Worm (Caenorhabditis elegans): ENCODE measurements around the gene C18A3.7.
A peak's percentile ranks its signal among the peaks of the same experiment; 100 is the strongest.

Gene C18A3.7

ce11 chrII:5747312-5747711 is 17.1 kb upstream of the C18A3.7 start:
- TF ChIP-seq unc-120 (tag; optimal IDR thresholded peaks at IDR 0.05; ENCODE audit: poor library complexity, severe bottlenecking) (no peak), lin-32 (GFP tag; optimal IDR thresholded peaks at IDR 0.05) (no peak), nhr-28 (tag; optimal IDR thresholded peaks at IDR 0.05) (no peak)

ce11 chrII:5745088-5745487 is 14.8 kb upstream of the C18A3.7 start, which contains the start of gene F10C1.9:
TSS of gene F10C1.9 (minus strand) at chrII:5745284.
- TF ChIP-seq elt-1 (tag; optimal IDR thresholded peaks at IDR 0.05; ENCODE audit: borderline replicate concordance, insufficient read depth): no peak
- no peak for TF ChIP-seq pha-4 (tag; optimal IDR thresholded peaks at IDR 0.05)
- TF ChIP-seq zip-8 (tag; optimal IDR thresholded peaks at IDR 0.05): peak; percentile 95
- peak; percentile 88 for TF ChIP-seq nhr-2 (tag; optimal IDR thresholded peaks at IDR 0.05)
- TF ChIP-seq ceh-83 (GFP tag; optimal IDR thresholded peaks at IDR 0.05): no peak

ce11 chrII:5744342-5744741 is 14.1 kb upstream of the C18A3.7 start:
- TF ChIP-seq unc-62 (GFP tag; optimal IDR thresholded peaks at IDR 0.05) (no peak), sem-2 (GFP tag; optimal IDR thresholded peaks at IDR 0.05) (no peak), elt-3 (tag; optimal IDR thresholded peaks at IDR 0.05) (no peak), cnd-1 (tag; optimal IDR thresholded peaks at IDR 0.05) (no peak), zip-8 (tag; optimal IDR thresholded peaks at IDR 0.05) (no peak)

ce11 chrII:5742767-5743166 is 12.5 kb upstream of the C18A3.7 start:
- no peak for TF ChIP-seq ztf-11 (tag; optimal IDR thresholded peaks at IDR 0.05)
- no peak for TF ChIP-seq lsy-2 (tag; optimal IDR thresholded peaks at IDR 0.05)
- TF ChIP-seq snpc-4 (tag; optimal IDR thresholded peaks at IDR 0.05): no peak
- no peak for TF ChIP-seq M03D4.4 (tag; optimal IDR thresholded peaks at IDR 0.05)

- no peak for TF ChIP-seq ham-2 (GFP tag; optimal IDR thresholded peaks at IDR 0.05)
- no peak for TF ChIP-seq nhr-28 (tag; optimal IDR thresholded peaks at IDR 0.05)
Measured at ce11 chrII:5738795-5739194, 8.6 kb upstream of the C18A3.7 start, which contains the start of gene hlh-14. TSS of gene hlh-14 (minus strand) at chrII:5738895.

ce11 chrII:5736599-5736998 is 6.4 kb upstream of the C18A3.7 start:
- TF ChIP-seq nhr-2 (tag; optimal IDR thresholded peaks at IDR 0.05) (no peak), sem-2 (GFP tag; optimal IDR thresholded peaks at IDR 0.05) (no peak), zip-8 (tag; optimal IDR thresholded peaks at IDR 0.05) (no peak), lin-32 (GFP tag; optimal IDR thresholded peaks at IDR 0.05) (no peak), tbx-8 (GFP tag; optimal IDR thresholded peaks at IDR 0.05) (no peak), flh-1 (GFP tag; optimal IDR thresholded peaks at IDR 0.05) (no peak), nhr-76 (tag; optimal IDR thresholded peaks at IDR 0.05) (no peak), elt-3 (tag; optimal IDR thresholded peaks at IDR 0.05) (no peak), hlh-1 (tag; optimal IDR thresholded peaks at IDR 0.05) (no peak), drap-1 (GFP tag; optimal IDR thresholded peaks at IDR 0.05) (no peak), ceh-83 (GFP tag; optimal IDR thresholded peaks at IDR 0.05) (no peak), ham-2 (GFP tag; optimal IDR thresholded peaks at IDR 0.05) (no peak), pha-4 (tag; optimal IDR thresholded peaks at IDR 0.05) (no peak)

- no peak for TF ChIP-seq lsy-2 (tag; optimal IDR thresholded peaks at IDR 0.05)
- TF ChIP-seq sptf-1 (tag; optimal IDR thresholded peaks at IDR 0.05): no peak
- TF ChIP-seq nhr-2 (tag; optimal IDR thresholded peaks at IDR 0.05): peak; percentile 78
- peak; percentile 61 for TF ChIP-seq elt-1 (tag; optimal IDR thresholded peaks at IDR 0.05; ENCODE audit: borderline replicate concordance, insufficient read depth)
Measured at ce11 chrII:5735744-5736143, 5.5 kb upstream of the C18A3.7 start.

- TF ChIP-seq unc-62 (GFP tag; optimal IDR thresholded peaks at IDR 0.05) (peak; percentile 69), zip-8 (tag; optimal IDR thresholded peaks at IDR 0.05) (peak; percentile 92), M03D4.4 (tag; optimal IDR thresholded peaks at IDR 0.05) (no peak), nhr-2 (tag; optimal IDR thresholded peaks at IDR 0.05) (peak; percentile 52)
Measured at ce11 chrII:5734883-5735282, 4.6 kb upstream of the C18A3.7 start.

ce11 chrII:5727707-5728106 is 2.5 kb downstream of the C18A3.7 start, which contains the start of gene rab-3:
TSS of gene rab-3 (minus strand) at chrII:5727853.
- TF ChIP-seq ces-1 (GFP tag; optimal IDR thresholded peaks at IDR 0.05) (peak; percentile 72), mls-2 (tag; optimal IDR thresholded peaks at IDR 0.05) (no peak)

Data from whole organism, mixed stage, embryonic.